Fruit fly (Drosophila melanogaster) whole organism, pupa: ENCODE results near the gene GlyRS.

Source experiments
- CG10348 ChIP-seq: fragments of 200-800 bp; sonication (Bioruptor generic); IDR thresholded peaks from 2 replicates; pipeline ENCODE4 v1.3.6; 2022; ENCODE audit warnings: missing biosample characterization, missing genetic modification characterization
- CG12605 ChIP-seq: fragments of 200-800 bp; sonication (Bioruptor generic); IDR thresholded peaks from 2 replicates; pipeline ENCODE4 v1.3.6; 2022; ENCODE audit warnings: missing biosample characterization, missing genetic modification characterization
- CG13204 ChIP-seq: fragments of 200-800 bp; sonication (Bioruptor generic); optimal IDR thresholded peaks from 2 replicates; lab custom pipeline; 2018; ENCODE audit warnings: missing biosample characterization, mild to moderate bottlenecking, missing genetic modification characterization, moderate library complexity
- CG14655 ChIP-seq: fragments of 200-800 bp; sonication (Bioruptor generic); optimal IDR thresholded peaks from 3 replicates; lab custom pipeline; 2017; ENCODE audit warnings: mild to moderate bottlenecking, missing biosample characterization, missing genetic modification reagents, missing genetic modification characterization
- CG15710 ChIP-seq: fragments of 200-800 bp; sonication (Bioruptor generic); optimal IDR thresholded peaks from 2 replicates; lab custom pipeline; 2018; ENCODE audit warnings: missing biosample characterization, mild to moderate bottlenecking, missing genetic modification characterization, moderate library complexity
- CG17806 ChIP-seq: fragments of 200-800 bp; sonication (Bioruptor generic); optimal IDR thresholded peaks from 2 replicates; lab custom pipeline; 2018; ENCODE audit warnings: missing biosample characterization, mild to moderate bottlenecking, missing genetic modification characterization, moderate library complexity
- CG32121 ChIP-seq: fragments of 200-800 bp; sonication (Bioruptor generic); IDR thresholded peaks from 2 replicates; pipeline ENCODE4 v1.3.6; 2022; ENCODE audit warnings: missing biosample characterization, missing genetic modification characterization
- CG34367 ChIP-seq: fragments of 200-800 bp; sonication (Bioruptor generic); optimal IDR thresholded peaks from 2 replicates; lab custom pipeline; 2018; ENCODE audit warnings: missing biosample characterization, mild to moderate bottlenecking, missing genetic modification characterization
- CG4496 ChIP-seq: fragments of 200-800 bp; sonication (Bioruptor generic); IDR thresholded peaks from 3 replicates; pipeline ENCODE4 v1.3.6; 2022; ENCODE audit warnings: missing biosample characterization, missing genetic modification characterization
- CG8159 ChIP-seq: fragments of 200-800 bp; sonication (Bioruptor generic); optimal IDR thresholded peaks from 3 replicates; lab custom pipeline; 2018; ENCODE audit warnings: missing biosample characterization, mild to moderate bottlenecking, missing genetic modification characterization, moderate library complexity
- CG8301 ChIP-seq: fragments of 200-800 bp; sonication (Bioruptor generic); optimal IDR thresholded peaks from 2 replicates; lab custom pipeline; 2018; ENCODE audit warnings: missing biosample characterization, mild to moderate bottlenecking, missing genetic modification characterization
- CG9948 ChIP-seq: fragments of 200-800 bp; sonication (Bioruptor generic); optimal IDR thresholded peaks from 2 replicates; lab custom pipeline; 2018; ENCODE audit warnings: missing biosample characterization, mild to moderate bottlenecking, missing genetic modification characterization, moderate library complexity
- D1 ChIP-seq: fragments of 200-800 bp; sonication (Bioruptor generic); optimal IDR thresholded peaks from 2 replicates; lab custom pipeline; 2018; ENCODE audit warnings: missing biosample characterization, mild to moderate bottlenecking, missing genetic modification characterization, moderate library complexity
- EcR ChIP-seq: fragments of 200-800 bp; sonication (Bioruptor generic); optimal IDR thresholded peaks from 3 replicates; lab custom pipeline; 2019; ENCODE audit warnings: missing biosample characterization, missing genetic modification characterization, mild to moderate bottlenecking, moderate library complexity, missing genetic modification reagents
- Ets98B ChIP-seq: fragments of 200-800 bp; sonication (Bioruptor generic); IDR thresholded peaks from 2 replicates; pipeline ENCODE4 v1.3.6; 2022; ENCODE audit warnings: missing biosample characterization, missing genetic modification characterization
- Pif1A ChIP-seq: fragments of 200-800 bp; sonication (Bioruptor generic); optimal IDR thresholded peaks from 3 replicates; lab custom pipeline; 2016; ENCODE audit warnings: missing biosample characterization, missing genetic modification characterization
- Pif1B ChIP-seq: fragments of 200-800 bp; sonication (Bioruptor generic); optimal IDR thresholded peaks from 3 replicates; lab custom pipeline; 2016; ENCODE audit warnings: missing biosample characterization, missing genetic modification characterization
- Snoo ChIP-seq: fragments of 200-800 bp; sonication (Bioruptor generic); optimal IDR thresholded peaks from 3 replicates; lab custom pipeline; 2017; ENCODE audit warnings: missing biosample characterization, mild to moderate bottlenecking, missing genetic modification characterization, inconsistent platforms
- fd96Ca ChIP-seq: fragments of 200-800 bp; sonication (Bioruptor generic); IDR thresholded peaks from 3 replicates; pipeline ENCODE4 v1.3.6; 2022; ENCODE audit warnings: missing biosample characterization, missing genetic modification characterization
- gl ChIP-seq: fragments of 200-800 bp; sonication (Bioruptor generic); optimal IDR thresholded peaks from 2 replicates; lab custom pipeline; 2018; ENCODE audit warnings: missing biosample characterization, mild to moderate bottlenecking, missing genetic modification characterization
- rn ChIP-seq: fragments of 200-800 bp; sonication (Bioruptor generic); IDR thresholded peaks from 2 replicates; pipeline ENCODE4 v1.3.6; 2022; ENCODE audit warnings: missing biosample characterization, missing genetic modification characterization

The GlyRS gene

dm6 chr3L:15064877-15065276 is 30.1 kb upstream of the GlyRS start, which contains the start of gene Sytbeta:
Sytbeta (minus strand) TSS chr3L:15064977.
- TF ChIP-seq CG15710 (tag; lab: Kevin White, UChicago) (no peak), Snoo (no peak), CG32121 (GFP tag; lab: Robert Waterston, UW) (no peak), D1 (tag; lab: Kevin White, UChicago) (no peak), CG9948 (tag; lab: Kevin White, UChicago) (no peak), EcR (GFP tag; lab: Kevin White, UChicago) (no peak), CG13204 (GFP tag; lab: Kevin White, UChicago) (no peak), rn (GFP tag; lab: Robert Waterston, UW) (no peak), CG14655 (GFP tag; lab: Kevin White, UChicago) (no peak), Pif1B (GFP tag; lab: Kevin White, UChicago) (no peak), Ets98B (GFP tag; lab: Robert Waterston, UW) (no peak), CG17806 (tag; lab: Kevin White, UChicago) (no peak), CG34367 (tag; lab: Kevin White, UChicago) (no peak), CG12605 (GFP tag; lab: Robert Waterston, UW) (no peak), gl (tag; lab: Kevin White, UChicago) (no peak)
- TF ChIP-seq, all 21 proteins: peak for 0

DNA sequence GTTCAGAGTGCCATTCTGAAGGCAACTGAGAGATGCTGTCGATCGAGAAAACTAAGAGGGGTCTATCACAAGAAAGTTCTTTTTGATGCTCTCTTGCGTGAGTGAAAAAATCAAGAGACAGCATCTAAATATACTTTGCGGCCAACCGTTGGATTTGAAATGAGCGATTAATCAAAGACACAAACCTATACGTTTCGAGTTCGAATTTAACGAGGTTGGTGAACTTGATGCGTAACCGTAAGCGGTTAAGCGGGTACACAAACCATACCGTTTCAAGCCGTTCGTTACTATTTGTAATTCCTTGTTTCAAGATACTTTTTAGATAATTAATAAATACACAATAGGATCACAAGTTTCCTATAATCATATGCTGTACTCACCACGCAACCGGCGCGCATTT is 22.8 kb upstream of the GlyRS start:
- TF ChIP-seq CG34367 (tag; lab: Kevin White, UChicago), result no peak
- no peak for TF ChIP-seq EcR (GFP tag; lab: Kevin White, UChicago)
- TF ChIP-seq gl (tag; lab: Kevin White, UChicago), result no peak
- TF ChIP-seq CG8159 (tag; lab: Kevin White, UChicago), result no peak
- TF ChIP-seq CG4496, result no peak
- TF ChIP-seq CG15710 (tag; lab: Kevin White, UChicago), result no peak
- TF ChIP-seq, all 21 proteins: peak for 0

dm6 chr3L:15073680-15074079 is 21.3 kb upstream of the GlyRS start:
- TF ChIP-seq gl (tag; lab: Kevin White, UChicago) (no peak), EcR (GFP tag; lab: Kevin White, UChicago) (no peak), Ets98B (GFP tag; lab: Robert Waterston, UW) (no peak), Snoo (no peak), CG12605 (GFP tag; lab: Robert Waterston, UW) (no peak), CG34367 (tag; lab: Kevin White, UChicago) (no peak)

DNA sequence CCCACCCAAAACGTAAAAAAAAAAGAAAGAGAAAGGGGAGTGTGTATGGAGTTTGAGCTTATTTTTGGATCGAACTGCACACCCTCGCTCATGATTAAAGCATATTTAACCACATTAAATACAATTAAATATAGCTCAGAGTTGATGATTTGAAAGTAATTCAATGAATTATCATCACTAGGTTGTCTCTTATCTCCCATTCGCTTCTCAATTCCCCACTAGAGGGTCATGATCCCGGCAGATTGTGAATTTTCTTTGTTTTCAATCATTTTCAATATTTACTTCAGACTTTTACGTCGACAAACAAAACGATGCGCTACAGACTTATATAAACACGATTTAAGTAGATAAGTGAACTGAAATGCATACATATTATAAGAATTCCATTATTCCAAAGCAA is 18.6 kb upstream of the GlyRS start:
- TF ChIP-seq EcR (GFP tag; lab: Kevin White, UChicago) (peak; percentile 30), Snoo (no peak)

- TF ChIP-seq CG13204 (GFP tag; lab: Kevin White, UChicago), result no peak
- no peak for TF ChIP-seq CG8301 (tag; lab: Kevin White, UChicago)
- no peak for TF ChIP-seq rn (GFP tag; lab: Robert Waterston, UW)
- no peak for TF ChIP-seq CG34367 (tag; lab: Kevin White, UChicago)
- no peak for TF ChIP-seq CG15710 (tag; lab: Kevin White, UChicago)
- no peak for TF ChIP-seq EcR (GFP tag; lab: Kevin White, UChicago)
- no peak for TF ChIP-seq CG9948 (tag; lab: Kevin White, UChicago)
- TF ChIP-seq Pif1B (GFP tag; lab: Kevin White, UChicago), result no peak
- TF ChIP-seq, all 21 proteins: peak for 0
Measured at dm6 chr3L:15078347-15078746, 16.6 kb upstream of the GlyRS start, which contains the start of gene Or71a. Or71a (minus strand) TSS chr3L:15078447.

DNA sequence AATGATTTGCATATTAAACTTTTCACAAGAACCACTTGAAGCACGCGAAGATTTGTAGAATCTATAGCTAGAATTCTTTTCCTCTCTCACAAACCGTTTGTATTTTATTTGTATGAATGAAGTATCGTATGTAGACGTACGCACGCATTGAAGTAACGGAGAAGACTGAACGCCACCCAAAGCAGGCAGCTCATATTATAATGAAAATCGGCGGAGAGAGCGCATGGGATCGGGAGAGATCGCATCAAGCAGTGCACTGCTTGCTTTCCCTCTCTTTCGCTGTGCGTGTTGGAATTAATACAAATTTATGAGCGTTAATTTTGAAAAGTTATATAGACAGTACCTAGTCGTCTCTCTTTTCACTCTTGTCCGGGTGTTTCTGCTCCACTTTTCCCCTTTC is 15.7 kb upstream of the GlyRS start:
- TF ChIP-seq Pif1B (GFP tag; lab: Kevin White, UChicago), result no peak
- TF ChIP-seq Ets98B (GFP tag; lab: Robert Waterston, UW), result peak; percentile 27; the same call in 1 of the 2 replicates
- peak; percentile 9; the same call in 1 of the 2 replicates for TF ChIP-seq CG32121 (GFP tag; lab: Robert Waterston, UW)
- no peak for TF ChIP-seq CG15710 (tag; lab: Kevin White, UChicago)
- TF ChIP-seq rn (GFP tag; lab: Robert Waterston, UW), result no peak
- no peak for TF ChIP-seq Pif1A (GFP tag; lab: Kevin White, UChicago)
- TF ChIP-seq CG12605 (GFP tag; lab: Robert Waterston, UW), result peak; percentile 35
- TF ChIP-seq CG9948 (tag; lab: Kevin White, UChicago), result no peak
- TF ChIP-seq CG14655 (GFP tag; lab: Kevin White, UChicago), result no peak
- TF ChIP-seq CG4496, result no peak
- TF ChIP-seq, all 21 proteins: peak for 3

dm6 chr3L:15084288-15084687 is 10.7 kb upstream of the GlyRS start:
- no peak for TF ChIP-seq CG34367 (tag; lab: Kevin White, UChicago)
- no peak for TF ChIP-seq fd96Ca (GFP tag; lab: Robert Waterston, UW)
- TF ChIP-seq CG32121 (GFP tag; lab: Robert Waterston, UW), result no peak
- TF ChIP-seq rn (GFP tag; lab: Robert Waterston, UW), result no peak
- no peak for TF ChIP-seq CG9948 (tag; lab: Kevin White, UChicago)
- TF ChIP-seq gl (tag; lab: Kevin White, UChicago), result no peak
- no peak for TF ChIP-seq Ets98B (GFP tag; lab: Robert Waterston, UW)
- no peak for TF ChIP-seq CG4496
- no peak for TF ChIP-seq CG17806 (tag; lab: Kevin White, UChicago)
- no peak for TF ChIP-seq CG13204 (GFP tag; lab: Kevin White, UChicago)
- no peak for TF ChIP-seq Pif1B (GFP tag; lab: Kevin White, UChicago)
- no peak for TF ChIP-seq CG10348
- TF ChIP-seq D1 (tag; lab: Kevin White, UChicago), result no peak
- TF ChIP-seq EcR (GFP tag; lab: Kevin White, UChicago), result no peak
- TF ChIP-seq CG8301 (tag; lab: Kevin White, UChicago), result no peak
- no peak for TF ChIP-seq Snoo
- no peak for TF ChIP-seq Pif1A (GFP tag; lab: Kevin White, UChicago)
- no peak for TF ChIP-seq CG8159 (tag; lab: Kevin White, UChicago)
